Fruit fly (Drosophila melanogaster) whole organism, pupa: ENCODE data around the gene CG7264.

ENCODE experiments used
- CG32121 ChIP-seq: fragments of 200-800 bp; sonication (Bioruptor generic); IDR thresholded peaks from 2 replicates; pipeline ENCODE4 v1.3.6; 2022; ENCODE audit warnings: missing biosample characterization, missing genetic modification characterization
- CG4496 ChIP-seq: fragments of 200-800 bp; sonication (Bioruptor generic); IDR thresholded peaks from 3 replicates; pipeline ENCODE4 v1.3.6; 2022; ENCODE audit warnings: missing biosample characterization, missing genetic modification characterization
- CG8159 ChIP-seq: fragments of 200-800 bp; sonication (Bioruptor generic); optimal IDR thresholded peaks from 3 replicates; lab custom pipeline; 2018; ENCODE audit warnings: missing biosample characterization, mild to moderate bottlenecking, missing genetic modification characterization, moderate library complexity
- EcR ChIP-seq: fragments of 200-800 bp; sonication (Bioruptor generic); optimal IDR thresholded peaks from 3 replicates; lab custom pipeline; 2019; ENCODE audit warnings: missing biosample characterization, missing genetic modification characterization, mild to moderate bottlenecking, moderate library complexity, missing genetic modification reagents
- Pif1B ChIP-seq: fragments of 200-800 bp; sonication (Bioruptor generic); optimal IDR thresholded peaks from 3 replicates; lab custom pipeline; 2016; ENCODE audit warnings: missing biosample characterization, missing genetic modification characterization
- fd96Ca ChIP-seq: fragments of 200-800 bp; sonication (Bioruptor generic); IDR thresholded peaks from 3 replicates; pipeline ENCODE4 v1.3.6; 2022; ENCODE audit warnings: missing biosample characterization, missing genetic modification characterization
- rn ChIP-seq: fragments of 200-800 bp; sonication (Bioruptor generic); IDR thresholded peaks from 2 replicates; pipeline ENCODE4 v1.3.6; 2022; ENCODE audit warnings: missing biosample characterization, missing genetic modification characterization

DNA sequence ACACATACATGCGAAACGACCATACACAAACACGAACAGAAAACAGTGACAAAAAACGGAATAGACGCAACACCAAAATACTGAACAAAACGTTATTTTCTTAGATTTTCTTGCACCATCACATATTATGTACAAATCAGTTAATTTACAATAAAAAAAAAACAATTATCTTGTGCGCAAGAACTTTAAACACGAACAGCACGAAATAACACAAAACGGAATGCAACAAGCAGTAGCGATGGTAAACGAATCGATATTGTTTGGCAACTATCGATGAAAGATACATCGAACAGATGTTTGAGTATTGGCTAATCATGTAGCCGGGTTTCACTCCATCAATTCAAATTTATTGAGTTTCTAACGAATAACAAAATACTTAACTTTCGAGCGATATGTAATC, 39.1 kb upstream of the CG7264 start, which contains the start of gene Pi3K68D:
- no peak for TF ChIP-seq rn
- no peak for TF ChIP-seq CG8159 (tag; lab: Kevin White, UChicago)
- no peak for TF ChIP-seq EcR (GFP tag; lab: Kevin White, UChicago)
- TF ChIP-seq Pif1B (GFP tag; lab: Kevin White, UChicago) = no peak
- no peak for TF ChIP-seq CG32121
- no peak for TF ChIP-seq CG4496 (GFP tag; lab: Robert Waterston, UW)
- TF ChIP-seq fd96Ca (GFP tag; lab: Robert Waterston, UW) = no peak
